Fruit fly (Drosophila melanogaster): Measurements from ENCODE around the gene CG11029.

DNA sequence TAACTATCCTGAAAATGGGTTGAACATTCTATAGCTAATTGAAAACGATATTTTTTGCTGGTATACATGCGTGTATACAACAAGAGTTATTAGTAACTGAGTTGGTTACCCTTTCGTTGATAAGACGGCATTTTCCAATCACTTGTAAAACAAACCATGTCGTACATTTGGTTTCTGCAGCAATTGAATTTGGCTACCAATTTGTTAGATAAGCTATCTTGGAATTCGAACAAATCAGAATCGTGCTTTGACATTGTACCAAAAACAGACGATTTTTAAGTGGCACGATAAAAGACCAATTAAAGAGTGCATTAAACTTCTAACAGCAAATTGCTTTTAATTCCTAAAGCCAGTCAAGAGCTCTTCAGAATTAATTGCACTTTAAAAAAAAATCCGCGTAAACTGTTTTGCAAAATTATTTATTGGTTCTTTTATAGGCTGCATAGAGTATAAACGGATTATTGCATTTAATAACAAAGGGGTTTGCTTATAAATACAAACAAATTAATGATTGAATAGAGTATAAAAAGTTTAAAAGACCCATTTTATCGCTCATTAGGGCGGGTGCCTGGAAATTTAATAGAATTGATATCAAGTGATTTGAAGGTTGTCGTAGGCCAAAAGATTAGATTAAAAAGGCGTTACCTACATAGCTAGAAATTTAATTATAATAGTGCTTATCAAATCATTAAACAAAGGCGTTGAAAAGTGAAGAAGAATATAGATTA, 45.0 kb downstream of the CG11029 start:
- TF ChIP-seq h (GFP tag; optimal IDR thresholded peaks at IDR 0.05), result peak; percentile 44
- no peak for TF ChIP-seq Myc (optimal IDR thresholded peaks at IDR 0.05)
- TF ChIP-seq HLH106 (tag; optimal IDR thresholded peaks at IDR 0.05), result no peak
- TF ChIP-seq Rel (GFP tag; optimal IDR thresholded peaks at IDR 0.05), result no peak
- TF ChIP-seq Rel (tag; optimal IDR thresholded peaks at IDR 0.05), result no peak
- no peak for TF ChIP-seq Vsx2 (GFP tag; optimal IDR thresholded peaks at IDR 0.05; ENCODE audit: partially characterized antibody)
- no peak for TF ChIP-seq Hr78 (GFP tag; optimal IDR thresholded peaks at IDR 0.05)
- no peak for TF ChIP-seq OdsH (GFP tag; optimal IDR thresholded peaks at IDR 0.05)
- TF ChIP-seq sv (GFP tag; optimal IDR thresholded peaks at IDR 0.05), result no peak
- no peak for TF ChIP-seq woc (GFP tag; optimal IDR thresholded peaks at IDR 0.05)
- no peak for TF ChIP-seq brk (GFP tag; optimal IDR thresholded peaks at IDR 0.05)
- no peak for TF ChIP-seq ey (GFP tag; optimal IDR thresholded peaks at IDR 0.05)
- no peak for TF ChIP-seq Hr83 (GFP tag; optimal IDR thresholded peaks at IDR 0.05; ENCODE audit: poor library complexity, severe bottlenecking)
- no peak for TF ChIP-seq lola (GFP tag; optimal IDR thresholded peaks at IDR 0.05)
- no peak for TF ChIP-seq usp (GFP tag; optimal IDR thresholded peaks at IDR 0.05)

Measured in whole organism, wandering third instar larva.